Worm (Caenorhabditis elegans): ENCODE data around the gene idpa-3.

DNA sequence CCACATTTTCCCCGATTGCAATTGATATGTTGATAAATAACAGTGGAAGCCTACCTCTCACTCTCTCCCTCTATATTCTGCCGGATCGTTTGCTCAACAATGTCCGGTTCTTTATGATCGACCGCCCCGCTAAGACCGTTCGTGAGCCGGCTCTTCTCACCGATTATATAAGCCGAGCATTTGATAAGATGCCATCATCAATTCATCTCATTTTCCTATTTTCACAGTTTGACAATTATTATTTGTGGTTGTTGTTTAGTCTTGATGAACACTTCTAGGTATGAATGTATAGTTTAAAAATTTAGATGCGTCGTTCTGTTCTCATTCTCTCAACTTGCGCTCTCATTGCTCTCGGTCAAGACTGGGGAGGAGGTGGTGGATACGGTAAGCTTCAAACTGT, at the start of gene idpa-3:
- TF ChIP-seq egl-27 (tag; optimal IDR thresholded peaks at IDR 0.05) (no peak), nhr-28 (tag; optimal IDR thresholded peaks at IDR 0.05) (no peak), unc-62 (GFP tag; optimal IDR thresholded peaks at IDR 0.05) (no peak), efl-1 (optimal IDR thresholded peaks at IDR 0.05) (no peak), efl-1 (GFP tag; optimal IDR thresholded peaks at IDR 0.05 in 1 of 2) (peak in 1 of 2 experiments; percentile 34), nhr-77 (tag; optimal IDR thresholded peaks at IDR 0.05) (no peak), lin-13 (GFP tag; optimal IDR thresholded peaks at IDR 0.05) (no peak), aly-2 (tag; optimal IDR thresholded peaks at IDR 0.05) (no peak), xbp-1 (tag; optimal IDR thresholded peaks at IDR 0.05) (no peak)
